Fruit fly (Drosophila melanogaster): Measurements from ENCODE around the gene CG46525.

CG46525 gene

DNA sequence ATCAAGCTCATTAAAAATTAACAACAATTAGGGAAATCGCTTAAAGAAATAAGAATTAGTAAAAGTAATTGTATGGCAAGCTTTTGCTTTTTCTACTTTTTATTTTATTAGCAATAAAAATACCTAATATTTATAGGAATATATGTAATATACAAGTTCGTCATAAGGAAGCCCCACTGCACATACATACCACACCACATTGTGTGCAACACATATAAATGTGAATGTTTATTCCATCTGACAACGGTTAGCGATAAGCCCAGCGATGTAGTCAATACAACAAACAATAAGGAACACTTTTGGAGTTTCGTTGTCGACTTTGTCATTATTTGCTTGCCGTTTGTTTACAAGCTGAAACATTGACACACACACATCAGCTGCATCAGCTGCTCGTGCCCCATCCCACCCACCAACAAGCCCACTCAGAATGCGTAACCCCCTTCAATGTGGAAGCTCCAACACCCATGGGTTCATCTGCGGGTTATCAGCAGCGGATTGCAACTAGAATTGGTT lies 10.3 kb downstream of the CG46525 start (continued):
- peak; percentile 72 for TF ChIP-seq CG17361 (GFP tag; IDR thresholded peaks at IDR 0.05)
- TF ChIP-seq HLHmδ (GFP tag; optimal IDR thresholded peaks at IDR 0.05): peak; percentile 99
- no peak for TF ChIP-seq mirr (GFP tag; optimal IDR thresholded peaks at IDR 0.05)
- peak; percentile 30 for TF ChIP-seq p53 (GFP tag; optimal IDR thresholded peaks at IDR 0.05)
- TF ChIP-seq cas (GFP tag; IDR thresholded peaks at IDR 0.05): no peak
- no peak for TF ChIP-seq CG8765 (GFP tag; IDR thresholded peaks at IDR 0.05)
- TF ChIP-seq fu2 (GFP tag; optimal IDR thresholded peaks at IDR 0.05): no peak
- no peak for TF ChIP-seq Hr39 (optimal IDR thresholded peaks at IDR 0.05)
- peak; percentile 17 for TF ChIP-seq CG6683 (GFP tag; optimal IDR thresholded peaks at IDR 0.05)
- no peak for TF ChIP-seq klu (GFP tag; IDR thresholded peaks at IDR 0.05)
- TF ChIP-seq z (GFP tag; IDR thresholded peaks at IDR 0.05): peak; percentile 70
- TF ChIP-seq Fer2 (tag; optimal IDR thresholded peaks at IDR 0.05): peak; percentile 25
- peak; percentile 96 for TF ChIP-seq Asciz (GFP tag; optimal IDR thresholded peaks at IDR 0.05)
- TF ChIP-seq Nf-YB (GFP tag; optimal IDR thresholded peaks at IDR 0.05): peak; percentile 66
- TF ChIP-seq al (GFP tag; IDR thresholded peaks at IDR 0.05): no peak
- no peak for TF ChIP-seq Hr3 (GFP tag; optimal IDR thresholded peaks at IDR 0.05)
- peak; percentile 10; the same call in 1 of the 3 replicates for TF ChIP-seq B-H1 (GFP tag; IDR thresholded peaks at IDR 0.05)
- TF ChIP-seq hb (GFP tag; IDR thresholded peaks at IDR 0.05; ENCODE audit: partially characterized antibody): no peak
- TF ChIP-seq odd (GFP tag; optimal IDR thresholded peaks at IDR 0.05): peak; percentile 88
- TF ChIP-seq ERR (GFP tag; optimal IDR thresholded peaks at IDR 0.05): peak; percentile 1
- TF ChIP-seq CG12155 (GFP tag; optimal IDR thresholded peaks at IDR 0.05): no peak
- TF ChIP-seq otp (GFP tag; IDR thresholded peaks at IDR 0.05): peak; percentile 76; the same call in 2 of the 3 replicates
- peak; percentile 64 for TF ChIP-seq CG11398 (GFP tag; optimal IDR thresholded peaks at IDR 0.05)
- no peak; the same call in 2 of the 3 replicates for TF ChIP-seq CG3726 (GFP tag; IDR thresholded peaks at IDR 0.05)
- TF ChIP-seq ems (GFP tag; optimal IDR thresholded peaks at IDR 0.05): no peak
- TF ChIP-seq CG14441 (GFP tag; IDR thresholded peaks at IDR 0.05): no peak
- TF ChIP-seq CG6175 (GFP tag; IDR thresholded peaks at IDR 0.05): no peak
- TF ChIP-seq dysf (GFP tag; IDR thresholded peaks at IDR 0.05): no peak
- no peak for TF ChIP-seq inv (GFP tag; IDR thresholded peaks at IDR 0.05; ENCODE audit: partially characterized antibody)
- no peak for TF ChIP-seq jigr1 (GFP tag; IDR thresholded peaks at IDR 0.05)
- no peak for TF ChIP-seq CG6272 (GFP tag; IDR thresholded peaks at IDR 0.05)
- peak; percentile 68 for TF ChIP-seq CG33213 (GFP tag; optimal IDR thresholded peaks at IDR 0.05)
- TF ChIP-seq CG2129 (GFP tag; IDR thresholded peaks at IDR 0.05; ENCODE audit: partially characterized antibody): no peak
- peak; percentile 15 for TF ChIP-seq CG13775 (GFP tag; optimal IDR thresholded peaks at IDR 0.05)
- 0 out of 3 replicates have a peak, but pooled peaks have one; percentile 16 for TF ChIP-seq Mrtf (GFP tag; IDR thresholded peaks at IDR 0.05)
- TF ChIP-seq ap (GFP tag; IDR thresholded peaks at IDR 0.05): peak; percentile 30; the same call in 1 of the 2 replicates

DNA sequence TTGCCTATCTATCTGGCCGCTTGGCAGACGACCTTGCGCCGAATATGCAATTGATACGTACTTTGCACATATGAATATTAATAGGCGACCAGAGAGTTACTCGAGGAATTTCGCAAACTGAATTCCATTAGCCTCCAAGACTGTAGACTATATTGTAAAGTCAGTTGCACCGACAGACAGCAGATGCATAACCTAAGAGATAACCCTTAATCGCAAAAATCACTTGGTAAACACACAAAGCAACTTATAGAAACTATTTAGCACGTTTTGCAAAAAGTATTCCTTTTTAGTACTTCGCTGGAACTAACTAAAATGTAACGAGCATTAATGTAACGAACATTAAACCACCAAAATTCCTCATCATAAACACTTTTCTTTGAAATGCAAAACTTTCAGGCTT lies 11.1 kb downstream of the CG46525 start, which contains the start of gene CG6333:
Gene CG6333, minus strand, starts transcription at position 101 of the 400 bp plus-strand sequence.
- TF ChIP-seq CG42726 (GFP tag; IDR thresholded peaks at IDR 0.05; ENCODE audit: partially characterized antibody) (no peak), CG6683 (GFP tag; optimal IDR thresholded peaks at IDR 0.05) (no peak), Hmx (GFP tag; optimal IDR thresholded peaks at IDR 0.05) (no peak), CG31441 (GFP tag; IDR thresholded peaks at IDR 0.05) (no peak), Drgx (GFP tag; IDR thresholded peaks at IDR 0.05) (no peak), cad (GFP tag; optimal IDR thresholded peaks at IDR 0.05) (no peak), Gsc (GFP tag; IDR thresholded peaks at IDR 0.05) (no peak), rib (GFP tag; IDR thresholded peaks at IDR 0.05) (no peak), Ravus (GFP tag; IDR thresholded peaks at IDR 0.05) (no peak), stc (GFP tag; IDR thresholded peaks at IDR 0.05) (no peak), Lhr (GFP tag; optimal IDR thresholded peaks at IDR 0.05) (no peak), Hmr (GFP tag; optimal IDR thresholded peaks at IDR 0.05) (no peak), Kr (GFP tag; optimal IDR thresholded peaks at IDR 0.05) (no peak), mam (GFP tag; optimal IDR thresholded peaks at IDR 0.05) (no peak), MTF-1 (GFP tag; optimal IDR thresholded peaks at IDR 0.05; ENCODE audit: borderline replicate concordance) (no peak), CG10321 (GFP tag; IDR thresholded peaks at IDR 0.05) (no peak)
